Worm (Caenorhabditis elegans): ENCODE data around the gene hacl-1.

- no peak for TF ChIP-seq sea-2 (GFP tag; optimal IDR thresholded peaks at IDR 0.05)
- peak; percentile 98 to 100 (median 100) for TF ChIP-seq elt-3 (tag; optimal IDR thresholded peaks at IDR 0.05)
- TF ChIP-seq nhr-12 (tag; optimal IDR thresholded peaks at IDR 0.05), result no peak
- no peak for TF ChIP-seq daf-12 (tag; optimal IDR thresholded peaks at IDR 0.05)
- TF ChIP-seq zag-1 (tag; optimal IDR thresholded peaks at IDR 0.05), result no peak
- TF ChIP-seq ceh-82 (tag; optimal IDR thresholded peaks at IDR 0.05), result no peak
These were observed 9.2 kb upstream of the hacl-1 start for ce11 chrII:11501956-11502355.

Data from whole organism, L3 larva.